Worm (Caenorhabditis elegans): Measurements from ENCODE around the gene atp-4.

atp-4 gene

DNA sequence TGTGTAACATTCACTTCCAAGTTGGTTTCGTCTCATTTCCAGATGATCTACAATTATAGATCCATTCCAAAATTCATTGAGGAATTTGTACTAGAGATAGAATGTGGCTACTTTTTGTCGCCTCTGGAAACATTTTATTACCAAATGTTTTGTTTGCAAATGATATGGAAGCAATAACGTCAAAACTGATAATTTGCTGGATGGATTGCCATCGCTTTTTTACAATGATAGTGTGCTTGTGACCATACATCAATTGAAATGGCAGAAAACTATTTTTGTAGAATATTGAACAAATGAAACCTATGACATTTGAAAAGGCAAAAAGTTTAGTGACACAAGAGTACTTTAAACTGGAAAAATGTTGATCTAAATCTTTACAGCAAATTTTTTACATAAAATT is 12.4 kb downstream of the atp-4 start (continued):
- no peak for TF ChIP-seq madf-5 (GFP tag; IDR thresholded peaks at IDR 0.05)
- TF ChIP-seq dve-1 (tag; optimal IDR thresholded peaks at IDR 0.05; ENCODE audit: insufficient read depth), result peak; percentile 37
- TF ChIP-seq zag-1 (tag; optimal IDR thresholded peaks at IDR 0.05), result no peak
- 0 out of 2 replicates have a peak, but pooled peaks have one; percentile 42 for TF ChIP-seq php-3 (GFP tag; IDR thresholded peaks at IDR 0.05)
- TF ChIP-seq Y48G9A.11 (GFP tag; IDR thresholded peaks at IDR 0.05), result no peak
- no peak for TF ChIP-seq mdl-1 (tag; optimal IDR thresholded peaks at IDR 0.05)
- TF ChIP-seq mxl-2 (GFP tag; conservative IDR thresholded peaks at IDR 0.05), result no peak
- TF ChIP-seq ZK546.5 (tag; optimal IDR thresholded peaks at IDR 0.05), result no peak
- no peak for TF ChIP-seq T20F7.1 (GFP tag; optimal IDR thresholded peaks at IDR 0.05)
- TF ChIP-seq nhr-111 (GFP tag; optimal IDR thresholded peaks at IDR 0.05), result no peak
- peak; percentile 60 for TF ChIP-seq dmd-6 (GFP tag; IDR thresholded peaks at IDR 0.05)
- TF ChIP-seq nhr-6 (tag; optimal IDR thresholded peaks at IDR 0.05), result no peak
- no peak for TF ChIP-seq lir-3 (tag; optimal IDR thresholded peaks at IDR 0.05)
- TF ChIP-seq T26A8.4 (GFP tag; IDR thresholded peaks at IDR 0.05), result no peak
- TF ChIP-seq set-16 (GFP tag; IDR thresholded peaks at IDR 0.05), result no peak

DNA sequence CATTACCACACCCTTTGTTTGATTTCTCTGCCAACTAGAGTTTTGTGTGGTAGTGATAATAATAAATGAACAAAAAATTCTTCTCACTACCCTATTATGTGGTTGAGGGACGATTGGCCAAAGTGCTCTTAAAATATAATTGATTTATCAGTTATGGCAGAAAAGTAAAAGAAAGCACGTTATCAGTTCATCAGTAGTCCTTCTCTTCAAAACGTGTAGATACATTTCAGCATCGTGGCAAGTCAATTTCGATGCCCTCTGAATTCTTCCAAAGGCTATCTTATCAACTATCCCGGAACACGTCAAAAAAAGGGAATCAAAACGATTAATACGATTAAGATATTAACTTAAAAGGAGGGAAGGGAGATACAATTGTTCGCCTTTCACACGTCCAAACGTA is 13.9 kb downstream of the atp-4 start:
- TF ChIP-seq ama-1 (optimal IDR thresholded peaks at IDR 0.05), result no peak
- peak; percentile 85 for TF ChIP-seq hlh-11 (tag; optimal IDR thresholded peaks at IDR 0.05)
- TF ChIP-seq pqm-1 (tag; optimal IDR thresholded peaks at IDR 0.05), result peak; percentile 97
- peak; percentile 90 for TF ChIP-seq dmd-6 (GFP tag; IDR thresholded peaks at IDR 0.05)
- no peak for TF ChIP-seq nhr-25 (tag; optimal IDR thresholded peaks at IDR 0.05; ENCODE audit: borderline replicate concordance, insufficient read depth)
- peak in 1 of 2 experiments; percentile 41 for TF ChIP-seq daf-16 (GFP tag; optimal IDR thresholded peaks at IDR 0.05)
- peak; percentile 52 for TF ChIP-seq daf-16 (tag; optimal IDR thresholded peaks at IDR 0.05)
- TF ChIP-seq lin-1 (GFP tag; IDR thresholded peaks at IDR 0.05), result peak; percentile 78
- peak; percentile 57 for TF ChIP-seq mxl-3 (GFP tag; optimal IDR thresholded peaks at IDR 0.05)
- peak; percentile 87 for TF ChIP-seq nhr-28 (tag; optimal IDR thresholded peaks at IDR 0.05)
- TF ChIP-seq unc-62 (GFP tag; optimal IDR thresholded peaks at IDR 0.05 in 1 of 2), result no peak
- TF ChIP-seq unc-62 (tag; optimal IDR thresholded peaks at IDR 0.05), result no peak
- peak; percentile 86 for TF ChIP-seq dve-1 (tag; optimal IDR thresholded peaks at IDR 0.05; ENCODE audit: insufficient read depth)
- peak; percentile 70; the same call in 1 of the 2 replicates for TF ChIP-seq php-3 (GFP tag; IDR thresholded peaks at IDR 0.05)
- peak; percentile 80; the same call in 1 of the 2 replicates for TF ChIP-seq tra-1 (GFP tag; IDR thresholded peaks at IDR 0.05)
- peak; percentile 35 for TF ChIP-seq T20F7.1 (GFP tag; optimal IDR thresholded peaks at IDR 0.05)
- TF ChIP-seq mep-1 (tag; optimal IDR thresholded peaks at IDR 0.05), result peak; percentile 30
- no peak for TF ChIP-seq lin-29 (GFP tag; IDR thresholded peaks at IDR 0.05)
- peak in 1 of 2 experiments; percentile 46 for TF ChIP-seq mdl-1 (tag; optimal IDR thresholded peaks at IDR 0.05)
- TF ChIP-seq nhr-237 (tag; optimal IDR thresholded peaks at IDR 0.05), result no peak
- TF ChIP-seq nhr-48 (tag; optimal IDR thresholded peaks at IDR 0.05), result peak; percentile 71
- TF ChIP-seq nhr-102 (tag; optimal IDR thresholded peaks at IDR 0.05), result peak; percentile 72
- no peak for TF ChIP-seq hif-1 (tag; optimal IDR thresholded peaks at IDR 0.05)

DNA sequence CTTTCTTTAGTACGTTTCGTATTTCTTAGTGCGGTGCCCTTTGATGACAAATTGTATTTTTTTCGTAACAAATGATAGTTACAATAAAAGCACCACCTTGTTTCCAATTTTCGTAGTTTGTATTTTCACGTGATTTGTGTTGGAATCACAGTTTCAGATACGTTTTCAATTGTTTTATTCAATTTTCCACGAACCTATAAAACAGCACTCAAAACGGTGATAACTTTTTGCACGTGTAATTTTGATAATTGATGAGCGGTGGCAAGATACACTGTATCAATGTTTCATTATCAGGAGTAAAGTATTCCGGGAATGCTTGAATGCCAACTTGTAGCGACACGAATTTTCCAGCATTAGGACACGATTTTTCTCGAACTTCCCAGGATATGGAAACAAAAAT is 15.8 kb downstream of the atp-4 start:
- TF ChIP-seq fos-1 (tag; optimal IDR thresholded peaks at IDR 0.05), result no peak
- no peak for TF ChIP-seq daf-16 (GFP tag; optimal IDR thresholded peaks at IDR 0.05)
- peak; percentile 34 for TF ChIP-seq daf-16 (tag; optimal IDR thresholded peaks at IDR 0.05)
- TF ChIP-seq sdz-12 (GFP tag; optimal IDR thresholded peaks at IDR 0.05), result no peak
- no peak for TF ChIP-seq F26F4.8 (GFP tag; conservative IDR thresholded peaks at IDR 0.05)
- no peak for TF ChIP-seq aly-2 (tag; optimal IDR thresholded peaks at IDR 0.05)
- TF ChIP-seq skn-1 (tag; optimal IDR thresholded peaks at IDR 0.05), result no peak
- TF ChIP-seq nhr-102 (tag; optimal IDR thresholded peaks at IDR 0.05), result peak; percentile 31
- no peak for TF ChIP-seq ceh-62 (tag; optimal IDR thresholded peaks at IDR 0.05)
- peak; percentile 68 for TF ChIP-seq ceh-20 (GFP tag; IDR thresholded peaks at IDR 0.05)
- TF ChIP-seq lsy-2 (tag; optimal IDR thresholded peaks at IDR 0.05), result peak in 1 of 2 experiments; percentile 38
- TF ChIP-seq lin-38 (GFP tag; IDR thresholded peaks at IDR 0.05), result no peak
- peak; percentile 91 for TF ChIP-seq nhr-28 (tag; optimal IDR thresholded peaks at IDR 0.05)
- TF ChIP-seq php-3 (GFP tag; IDR thresholded peaks at IDR 0.05), result peak; percentile 99
- no peak for TF ChIP-seq mes-2 (tag; optimal IDR thresholded peaks at IDR 0.05; ENCODE audit: poor library complexity, severe bottlenecking)
- no peak for TF ChIP-seq D1046.2 (GFP tag; IDR thresholded peaks at IDR 0.05)
- TF ChIP-seq unc-62 (GFP tag; optimal IDR thresholded peaks at IDR 0.05 in 1 of 2), result peak in 1 of 2 experiments; percentile 25
- TF ChIP-seq unc-62 (tag; optimal IDR thresholded peaks at IDR 0.05), result no peak
- no peak for TF ChIP-seq nhr-41 (GFP tag; IDR thresholded peaks at IDR 0.05)
- no peak for TF ChIP-seq snpc-4 (tag; optimal IDR thresholded peaks at IDR 0.05)
- peak; percentile 17 for TF ChIP-seq mxl-3 (GFP tag; optimal IDR thresholded peaks at IDR 0.05)
- TF ChIP-seq T26A8.4 (GFP tag; IDR thresholded peaks at IDR 0.05), result no peak
- no peak for TF ChIP-seq hif-1 (tag; optimal IDR thresholded peaks at IDR 0.05)
- TF ChIP-seq ceh-28 (tag; optimal IDR thresholded peaks at IDR 0.05), result no peak
- TF ChIP-seq ceh-44 (GFP tag; IDR thresholded peaks at IDR 0.05), result no peak

Measured in whole organism, L4 larva.